Fruit fly (Drosophila melanogaster) whole organism, embryonic: Measurements from ENCODE around the gene dmrt11E.
A peak's percentile ranks its signal among the peaks of the same experiment; 100 is the strongest.

ENCODE experiments used
- Atf3 ChIP-seq: fragments of 200-800 bp; sonication (Bioruptor generic); optimal IDR thresholded peaks from 3 replicates; lab custom pipeline; 2016; ENCODE audit warnings: missing biosample characterization, missing genetic modification characterization
- CG10462 ChIP-seq: fragments of 200-800 bp; sonication (Bioruptor generic); optimal IDR thresholded peaks from 2 replicates; lab custom pipeline; 2016; ENCODE audit warnings: missing biosample characterization, missing genetic modification characterization
- CG12104 ChIP-seq: fragments of 200-800 bp; sonication (Bioruptor generic); optimal IDR thresholded peaks from 3 replicates; lab custom pipeline; 2016; ENCODE audit warnings: missing biosample characterization, missing genetic modification characterization
- CG12942 ChIP-seq: fragments of 200-800 bp; sonication (Bioruptor generic); optimal IDR thresholded peaks from 3 replicates; lab custom pipeline; 2016; ENCODE audit warnings: missing biosample characterization, missing genetic modification characterization
- CG15073 ChIP-seq: fragments of 200-800 bp; sonication (Bioruptor generic); optimal IDR thresholded peaks from 2 replicates; lab custom pipeline; 2016; ENCODE audit warnings: missing biosample characterization, missing genetic modification characterization
- CG15479 ChIP-seq: fragments of 200-800 bp; sonication (Bioruptor generic); optimal IDR thresholded peaks from 3 replicates; lab custom pipeline; 2019; ENCODE audit warnings: missing biosample characterization, mild to moderate bottlenecking, missing genetic modification characterization, moderate library complexity
- CG1647 ChIP-seq: fragments of 200-800 bp; sonication (Bioruptor generic); optimal IDR thresholded peaks from 3 replicates; lab custom pipeline; 2016; ENCODE audit warnings: missing biosample characterization, missing genetic modification characterization
- CG18262 ChIP-seq: fragments of 200-800 bp; optimal IDR thresholded peaks from 3 replicates; lab custom pipeline; 2019; ENCODE audit warnings: missing biosample characterization, mild to moderate bottlenecking, missing genetic modification characterization, moderate library complexity
- CG2199 ChIP-seq: fragments of 200-800 bp; sonication (Bioruptor generic); IDR thresholded peaks from 3 replicates; pipeline ENCODE4 v1.3.6; 2022; ENCODE audit warnings: missing biosample characterization, missing genetic modification characterization
- CG32767 ChIP-seq: fragments of 200-800 bp; sonication (Bioruptor generic); IDR thresholded peaks from 2 replicates; pipeline ENCODE4 v1.3.6; 2022; ENCODE audit warnings: missing biosample characterization, missing genetic modification characterization
- CG33213 ChIP-seq: fragments of 200-800 bp; sonication (Bioruptor generic); optimal IDR thresholded peaks from 3 replicates; lab custom pipeline; 2016; ENCODE audit warnings: missing biosample characterization, missing genetic modification characterization
- CG6175 ChIP-seq: fragments of 200-800 bp; sonication (Bioruptor generic); IDR thresholded peaks from 3 replicates; pipeline ENCODE4 v1.3.6; 2022; ENCODE audit warnings: missing biosample characterization, missing genetic modification characterization
- CG6254 ChIP-seq: fragments of 200-800 bp; sonication (Bioruptor generic); optimal IDR thresholded peaks from 3 replicates; lab custom pipeline; 2017; ENCODE audit warnings: mild to moderate bottlenecking, missing biosample characterization, missing genetic modification reagents, missing genetic modification characterization
- CG6813 ChIP-seq: fragments of 200-800 bp; sonication (Bioruptor generic); optimal IDR thresholded peaks from 2 replicates; lab custom pipeline; 2017; ENCODE audit warnings: missing biosample characterization, missing genetic modification characterization, mild to moderate bottlenecking, moderate library complexity, missing genetic modification reagents
- CG7372 ChIP-seq: fragments of 200-800 bp; sonication (Bioruptor generic); IDR thresholded peaks from 2 replicates; pipeline ENCODE4 v1.3.6; 2022; ENCODE audit warnings: missing biosample characterization, missing genetic modification characterization
- CG7786 ChIP-seq: fragments of 200-800 bp; sonication (Bioruptor generic); optimal IDR thresholded peaks from 2 replicates; lab custom pipeline; 2016; ENCODE audit warnings: missing biosample characterization, missing genetic modification characterization
- CG7963 ChIP-seq: fragments of 200-800 bp; sonication (Bioruptor generic); IDR thresholded peaks from 3 replicates; pipeline ENCODE4 v1.3.6; 2022; ENCODE audit warnings: missing biosample characterization, missing genetic modification characterization; ENCODE audit not compliant: partially characterized antibody
- CkIIα-i1 ChIP-seq: fragments of 200-800 bp; sonication (Bioruptor generic); IDR thresholded peaks from 2 replicates; pipeline ENCODE4 v1.3.6; 2022; ENCODE audit warnings: missing biosample characterization, missing genetic modification characterization
- CrebB ChIP-seq: fragments of 200-800 bp; sonication (Bioruptor generic); optimal IDR thresholded peaks from 3 replicates; lab custom pipeline; 2018; ENCODE audit warnings: missing biosample characterization, mild to moderate bottlenecking, missing genetic modification characterization
- Doc3 ChIP-seq: fragments of 200-800 bp; sonication (Bioruptor generic); IDR thresholded peaks from 3 replicates; pipeline ENCODE4 v1.3.6; 2022; ENCODE audit warnings: missing biosample characterization, missing genetic modification characterization; ENCODE audit not compliant: partially characterized antibody
- ERR ChIP-seq: fragments of 200-800 bp; sonication (Bioruptor generic); optimal IDR thresholded peaks from 2 replicates; lab custom pipeline; 2016; ENCODE audit warnings: missing biosample characterization, missing genetic modification characterization
- Hand ChIP-seq: fragments of 200-800 bp; sonication (Bioruptor generic); optimal IDR thresholded peaks from 2 replicates; lab custom pipeline; 2017; ENCODE audit warnings: mild to moderate bottlenecking, missing biosample characterization, missing genetic modification reagents, missing genetic modification characterization
- MBD-R2 ChIP-seq: fragments of 200-800 bp; sonication (Bioruptor generic); IDR thresholded peaks from 2 replicates; pipeline ENCODE4 v1.3.6; 2022; ENCODE audit warnings: missing biosample characterization, missing genetic modification characterization
- Side ChIP-seq: fragments of 200-800 bp; sonication (Bioruptor generic); optimal IDR thresholded peaks from 2 replicates; lab custom pipeline; 2016; ENCODE audit warnings: missing biosample characterization, missing genetic modification characterization
- Tbp ChIP-seq: fragments of >200 bp; optimal IDR thresholded peaks from 2 replicates; lab custom pipeline; 2018; ENCODE audit warnings: missing biosample characterization, missing genetic modification characterization
- Vsx1 ChIP-seq: fragments of 200-800 bp; sonication (Bioruptor generic); optimal IDR thresholded peaks from 2 replicates; lab custom pipeline; 2017; ENCODE audit warnings: missing biosample characterization, mild to moderate bottlenecking, missing genetic modification characterization, missing genetic modification reagents
- Xbp1 ChIP-seq: fragments of 200-800 bp; sonication (Bioruptor generic); optimal IDR thresholded peaks from 3 replicates; lab custom pipeline; 2016; ENCODE audit warnings: missing biosample characterization, mild to moderate bottlenecking, missing genetic modification characterization
- ap ChIP-seq: fragments of 200-800 bp; sonication (Bioruptor generic); IDR thresholded peaks from 2 replicates; pipeline ENCODE4 v1.3.6; 2022; ENCODE audit warnings: missing biosample characterization, missing genetic modification characterization
- az2 ChIP-seq: fragments of 200-800 bp; sonication (Bioruptor generic); optimal IDR thresholded peaks from 3 replicates; lab custom pipeline; 2016; ENCODE audit warnings: missing biosample characterization, missing genetic modification characterization
- cas ChIP-seq: fragments of 200-800 bp; sonication (Bioruptor generic); IDR thresholded peaks from 2 replicates; pipeline ENCODE4 v1.3.6; 2022; ENCODE audit warnings: missing biosample characterization, missing genetic modification characterization
- ci ChIP-seq: fragments of 200-800 bp; sonication (Bioruptor generic); IDR thresholded peaks from 3 replicates; pipeline ENCODE4 v1.3.6; 2022; ENCODE audit warnings: missing biosample characterization, missing genetic modification characterization
- exex ChIP-seq: fragments of 200-800 bp; sonication (Bioruptor generic); optimal IDR thresholded peaks from 4 replicates; lab custom pipeline; 2018; ENCODE audit warnings: missing biosample characterization, mild to moderate bottlenecking, missing genetic modification characterization, moderate library complexity
- fd102C ChIP-seq: fragments of 200-800 bp; sonication (Bioruptor generic); optimal IDR thresholded peaks from 2 replicates; lab custom pipeline; 2018; ENCODE audit warnings: missing biosample characterization, mild to moderate bottlenecking, missing genetic modification characterization, moderate library complexity
- fd3F ChIP-seq: fragments of 200-800 bp; sonication (Bioruptor generic); optimal IDR thresholded peaks from 2 replicates; lab custom pipeline; 2018; ENCODE audit warnings: missing biosample characterization, mild to moderate bottlenecking, missing genetic modification characterization, moderate library complexity
- gro ChIP-seq: fragments of 200-800 bp; sonication (Bioruptor generic); optimal IDR thresholded peaks from 2 replicates; lab custom pipeline; 2016; ENCODE audit warnings: missing biosample characterization, missing genetic modification characterization
- kni ChIP-seq: fragments of 200-800 bp; sonication (Bioruptor generic); optimal IDR thresholded peaks from 3 replicates; lab custom pipeline; 2017; ENCODE audit warnings: mild to moderate bottlenecking, missing biosample characterization, missing genetic modification reagents, missing genetic modification characterization
- nau ChIP-seq: fragments of 200-800 bp; sonication (Bioruptor generic); optimal IDR thresholded peaks from 3 replicates; lab custom pipeline; 2017; ENCODE audit warnings: missing biosample characterization, mild to moderate bottlenecking, missing genetic modification characterization, missing genetic modification reagents
- odd ChIP-seq: fragments of 200-800 bp; sonication (Bioruptor generic); optimal IDR thresholded peaks from 2 replicates; lab custom pipeline; 2017; ENCODE audit warnings: missing biosample characterization, mild to moderate bottlenecking, missing genetic modification characterization
- org-1 ChIP-seq: fragments of 200-800 bp; sonication (Bioruptor generic); optimal IDR thresholded peaks from 2 replicates; lab custom pipeline; 2017; ENCODE audit warnings: missing biosample characterization, missing genetic modification characterization
- pita ChIP-seq: fragments of 200-800 bp; sonication (Bioruptor generic); optimal IDR thresholded peaks from 2 replicates; lab custom pipeline; 2017; ENCODE audit warnings: missing biosample characterization, mild to moderate bottlenecking, missing genetic modification characterization
- pzg ChIP-seq: fragments of 200-800 bp; sonication (Bioruptor generic); optimal IDR thresholded peaks from 3 replicates; lab custom pipeline; 2018; ENCODE audit warnings: missing biosample characterization, mild to moderate bottlenecking, missing genetic modification characterization, moderate library complexity
- repo ChIP-seq: fragments of 200-800 bp; sonication (Bioruptor generic); optimal IDR thresholded peaks from 2 replicates; lab custom pipeline; 2016; ENCODE audit warnings: missing biosample characterization, missing genetic modification characterization
- schlank ChIP-seq: fragments of 200-800 bp; sonication (Bioruptor generic); optimal IDR thresholded peaks from 2 replicates; lab custom pipeline; 2018; ENCODE audit warnings: missing biosample characterization, mild to moderate bottlenecking, missing genetic modification characterization
- sd ChIP-seq: fragments of 200-800 bp; sonication (Bioruptor generic); optimal IDR thresholded peaks from 3 replicates; lab custom pipeline; 2018; ENCODE audit warnings: missing biosample characterization, mild to moderate bottlenecking, missing genetic modification characterization, moderate library complexity
- slou ChIP-seq: fragments of 200-800 bp; sonication (Bioruptor generic); optimal IDR thresholded peaks from 3 replicates; lab custom pipeline; 2016; ENCODE audit warnings: missing biosample characterization, missing genetic modification characterization
- ssp ChIP-seq: fragments of 200-800 bp; sonication (Bioruptor generic); IDR thresholded peaks from 2 replicates; pipeline ENCODE4 v1.3.6; 2022; ENCODE audit warnings: missing biosample characterization, missing genetic modification characterization
- sug ChIP-seq: fragments of 200-800 bp; optimal IDR thresholded peaks from 2 replicates; lab custom pipeline; 2019; ENCODE audit warnings: missing biosample characterization, mild to moderate bottlenecking, missing genetic modification characterization, moderate library complexity
- unpg ChIP-seq: fragments of 200-800 bp; sonication (Bioruptor generic); optimal IDR thresholded peaks from 3 replicates; lab custom pipeline; 2018; ENCODE audit warnings: missing biosample characterization, mild to moderate bottlenecking, missing genetic modification characterization, moderate library complexity
- z ChIP-seq: fragments of 200-800 bp; sonication (Bioruptor generic); IDR thresholded peaks from 3 replicates; pipeline ENCODE4 v1.3.6; 2022; ENCODE audit warnings: missing biosample characterization, missing genetic modification characterization
- zen2 ChIP-seq: fragments of 200-800 bp; sonication (Bioruptor generic); IDR thresholded peaks from 3 replicates; pipeline ENCODE4 v1.3.6; 2022; ENCODE audit warnings: missing biosample characterization, missing genetic modification characterization; ENCODE audit not compliant: partially characterized antibody
- zfh2 ChIP-seq: fragments of 200-800 bp; sonication (Bioruptor generic); optimal IDR thresholded peaks from 2 replicates; lab custom pipeline; 2016; ENCODE audit warnings: missing biosample characterization, missing genetic modification characterization

Gene dmrt11E

DNA sequence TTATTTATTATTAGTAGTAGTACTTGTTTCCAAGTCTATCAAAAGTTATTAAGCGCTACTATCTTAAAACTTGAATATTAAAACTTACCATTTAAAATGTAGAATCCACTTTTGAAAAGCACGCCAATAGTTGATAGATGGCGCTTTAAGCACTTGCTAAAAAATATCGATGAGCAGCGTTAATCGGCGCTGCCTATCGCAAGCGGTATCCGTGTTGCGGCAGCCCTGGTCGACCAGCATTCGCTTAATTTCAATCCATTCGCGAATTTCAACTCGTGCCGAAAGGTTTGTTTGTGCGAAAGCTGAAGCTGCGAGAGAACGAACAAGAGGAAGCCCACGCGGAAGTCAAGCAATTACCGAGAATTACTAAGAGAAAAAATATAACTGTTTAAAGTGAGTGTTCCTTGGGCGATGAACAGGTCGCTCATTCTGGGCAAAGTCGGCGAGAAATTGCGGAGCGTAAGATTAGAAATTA, 38.4 kb upstream of the dmrt11E start, which contains the start of gene Prx2 (continued):
- TF ChIP-seq unpg (GFP tag; lab: Kevin White, UChicago) (no peak), CG18262 (no peak), zfh2 (GFP tag; lab: Kevin White, UChicago) (no peak), zen2 (GFP tag; lab: Robert Waterston, UW) (no peak; the same call in 2 of the 3 replicates), repo (GFP tag; lab: Kevin White, UChicago) (no peak), exex (tag; lab: Kevin White, UChicago) (peak; percentile 21), nau (GFP tag; lab: Kevin White, UChicago) (no peak), CG7786 (GFP tag; lab: Kevin White, UChicago) (no peak), org-1 (GFP tag; lab: Kevin White, UChicago) (no peak), CG33213 (GFP tag; lab: Kevin White, UChicago) (peak; percentile 22), CG7963 (GFP tag; lab: Robert Waterston, UW) (peak; percentile 68; the same call in 1 of the 3 replicates), Vsx1 (no peak), az2 (GFP tag; lab: Kevin White, UChicago) (no peak), ssp (GFP tag; lab: Robert Waterston, UW) (0 out of 2 replicates have a peak, but pooled peaks have one; percentile 8), CG15479 (GFP tag; lab: Kevin White, UChicago) (no peak), Hand (GFP tag; lab: Kevin White, UChicago) (no peak), cas (GFP tag; lab: Robert Waterston, UW) (no peak), odd (GFP tag; lab: Kevin White, UChicago) (no peak), CkIIα-i1 (no peak), pzg (GFP tag; lab: Kevin White, UChicago) (peak; percentile 85), sug (tag; lab: Kevin White, UChicago) (peak; percentile 33), schlank (tag; lab: Kevin White, UChicago) (no peak), CG1647 (no peak), gro (GFP tag; lab: Kevin White, UChicago) (peak; percentile 54), CG2199 (no peak), CG12104 (GFP tag; lab: Kevin White, UChicago) (no peak), Atf3 (GFP tag; lab: Kevin White, UChicago) (no peak), ci (peak; percentile 36; the same call in 1 of the 3 replicates), kni (GFP tag; lab: Kevin White, UChicago) (no peak), CG6254 (GFP tag; lab: Kevin White, UChicago) (no peak), CG15073 (GFP tag; lab: Kevin White, UChicago) (no peak), fd3F (GFP tag; lab: Kevin White, UChicago) (no peak), CG6175 (GFP tag; lab: Robert Waterston, UW) (no peak), CG7372 (GFP tag; lab: Robert Waterston, UW) (no peak), z (GFP tag; lab: Robert Waterston, UW) (no peak), slou (GFP tag; lab: Kevin White, UChicago) (peak; percentile 25), CG10462 (GFP tag; lab: Kevin White, UChicago) (no peak), sd (tag; lab: Kevin White, UChicago) (no peak), CG32767 (no peak), ERR (no peak), Xbp1 (GFP tag; lab: Kevin White, UChicago) (peak; percentile 32), ap (no peak), MBD-R2 (GFP tag; lab: Robert Waterston, UW) (peak; percentile 53), CrebB (tag; lab: Kevin White, UChicago) (no peak), CG6813 (no peak), Tbp (GFP tag; lab: Kevin White, UChicago) (no peak), pita (no peak), Side (GFP tag; lab: Kevin White, UChicago) (no peak), fd102C (GFP tag; lab: Kevin White, UChicago) (no peak), CG12942 (GFP tag; lab: Kevin White, UChicago) (no peak), Doc3 (GFP tag; lab: Robert Waterston, UW) (peak; percentile 53; the same call in 1 of the 3 replicates)
